Worm (Caenorhabditis elegans) whole organism, mixed stage, embryonic: ENCODE data around the gene C36C5.15.
A peak's percentile ranks its signal among the peaks of the same experiment; 100 is the strongest.

Source experiments
- M03D4.4 ChIP-seq: sonication (generic microtip); optimal IDR thresholded peaks from 2 replicates; lab custom pipeline; 2017; ENCODE audit warnings: mild to moderate bottlenecking, missing genetic modification characterization, missing compliant biosample characterization
- blmp-1 ChIP-seq: fragments of 150-350 bp; optimal IDR thresholded peaks from 2 replicates; lab custom pipeline; 2014; ENCODE audit warnings: missing biosample characterization, missing genetic modification characterization
- ceh-39 ChIP-seq: fragments of 150-350 bp; optimal IDR thresholded peaks from 2 replicates; lab custom pipeline; 2014; ENCODE audit warnings: missing biosample characterization, missing genetic modification characterization
- ceh-43 ChIP-seq: fragments of 200-800 bp; sonication (Bioruptor generic); optimal IDR thresholded peaks from 2 replicates; lab custom pipeline; 2018; ENCODE audit warnings: mild to moderate bottlenecking, missing genetic modification characterization, moderate library complexity, missing compliant biosample characterization
- ceh-83 ChIP-seq: fragments of 200-800 bp; sonication (Bioruptor generic); optimal IDR thresholded peaks from 2 replicates; lab custom pipeline; 2018; ENCODE audit warnings: mild to moderate bottlenecking, missing genetic modification characterization, missing compliant biosample characterization
- cnd-1 ChIP-seq: fragments of 200-800 bp; sonication (Bioruptor generic); optimal IDR thresholded peaks from 2 replicates; lab custom pipeline; 2018; ENCODE audit warnings: mild to moderate bottlenecking, missing genetic modification characterization, missing compliant biosample characterization
- drap-1 ChIP-seq: fragments of 200-800 bp; sonication (Bioruptor generic); optimal IDR thresholded peaks from 3 replicates; lab custom pipeline; 2018; ENCODE audit warnings: mild to moderate bottlenecking, missing genetic modification characterization, missing compliant biosample characterization
- elt-3 ChIP-seq: fragments of 150-350 bp; optimal IDR thresholded peaks from 2 replicates; lab custom pipeline; 2014; ENCODE audit warnings: missing biosample characterization, missing genetic modification characterization
- flh-1 ChIP-seq: fragments of 200-800 bp; sonication (Bioruptor generic); optimal IDR thresholded peaks from 2 replicates; lab custom pipeline; 2018; ENCODE audit warnings: mild to moderate bottlenecking, missing genetic modification characterization, moderate library complexity, missing compliant biosample characterization
- ham-2 ChIP-seq: fragments of 200-800 bp; sonication (Bioruptor generic); optimal IDR thresholded peaks from 2 replicates; lab custom pipeline; 2018; ENCODE audit warnings: mild to moderate bottlenecking, missing genetic modification characterization, missing compliant biosample characterization
- hlh-1 ChIP-seq: fragments of 150-350 bp; optimal IDR thresholded peaks from 2 replicates; lab custom pipeline; 2014; ENCODE audit warnings: missing biosample characterization, missing genetic modification reagents, missing genetic modification characterization
- lin-13 ChIP-seq: fragments of 150-350 bp; optimal IDR thresholded peaks from 2 replicates; lab custom pipeline; 2014; ENCODE audit warnings: missing biosample characterization, missing genetic modification characterization
- lin-32 ChIP-seq: fragments of 200-800 bp; sonication (Bioruptor generic); optimal IDR thresholded peaks from 2 replicates; lab custom pipeline; 2018; ENCODE audit warnings: mild to moderate bottlenecking, missing genetic modification characterization, missing compliant biosample characterization
- lsy-2 ChIP-seq: fragments of 150-350 bp; optimal IDR thresholded peaks from 2 replicates; lab custom pipeline; 2014; ENCODE audit warnings: missing biosample characterization, missing genetic modification characterization
- mab-5 ChIP-seq: fragments of 150-350 bp; optimal IDR thresholded peaks from 2 replicates; lab custom pipeline; 2014; ENCODE audit warnings: missing biosample characterization, missing genetic modification characterization
- mep-1 ChIP-seq: fragments of 150-350 bp; optimal IDR thresholded peaks from 2 replicates; lab custom pipeline; 2017; ENCODE audit warnings: missing biosample characterization, missing genetic modification reagents, missing genetic modification characterization, inconsistent platforms
- mls-2 ChIP-seq: sonication (generic microtip); optimal IDR thresholded peaks from 2 replicates; lab custom pipeline; 2016; ENCODE audit warnings: mild to moderate bottlenecking, missing genetic modification characterization, moderate library complexity, missing compliant biosample characterization
- nhr-12 ChIP-seq: fragments of 150-350 bp; optimal IDR thresholded peaks from 2 replicates; lab custom pipeline; 2014; ENCODE audit warnings: missing biosample characterization, missing genetic modification characterization
- nhr-237 ChIP-seq: fragments of 150-350 bp; optimal IDR thresholded peaks from 2 replicates; lab custom pipeline; 2014; ENCODE audit warnings: missing biosample characterization, missing genetic modification characterization
- nhr-28 ChIP-seq: fragments of 150-350 bp; optimal IDR thresholded peaks from 2 replicates; lab custom pipeline; 2014; ENCODE audit warnings: missing biosample characterization, missing genetic modification characterization
- nhr-76 ChIP-seq: sonication (generic microtip); optimal IDR thresholded peaks from 2 replicates; lab custom pipeline; 2017; ENCODE audit warnings: missing biosample characterization, missing genetic modification characterization
- pha-4 ChIP-seq: fragments of 150-350 bp; optimal IDR thresholded peaks from 2 replicates; lab custom pipeline; 2018; ENCODE audit warnings: missing biosample characterization, missing genetic modification reagents, missing genetic modification characterization
- sem-2 ChIP-seq: fragments of 200-800 bp; sonication (Bioruptor generic); optimal IDR thresholded peaks from 2 replicates; lab custom pipeline; 2018; ENCODE audit warnings: mild to moderate bottlenecking, missing genetic modification characterization, missing compliant biosample characterization
- snpc-4 ChIP-seq: fragments of 150-350 bp; optimal IDR thresholded peaks from 2 replicates; lab custom pipeline; 2014; ENCODE audit warnings: missing biosample characterization, missing genetic modification characterization
- sptf-1 ChIP-seq: sonication (generic microtip); optimal IDR thresholded peaks from 2 replicates; lab custom pipeline; 2017; ENCODE audit warnings: mild to moderate bottlenecking, missing genetic modification characterization, moderate library complexity, missing compliant biosample characterization
- tbx-8 ChIP-seq: fragments of 200-800 bp; sonication (Bioruptor generic); optimal IDR thresholded peaks from 2 replicates; lab custom pipeline; 2018; ENCODE audit warnings: mild to moderate bottlenecking, missing genetic modification characterization, moderate library complexity, missing compliant biosample characterization
- unc-120 ChIP-seq: sonication (generic microtip); optimal IDR thresholded peaks from 2 replicates; lab custom pipeline; 2017; ENCODE audit warnings: missing genetic modification characterization, missing compliant biosample characterization; ENCODE audit not compliant: poor library complexity, severe bottlenecking
- unc-39 ChIP-seq: fragments of 150-350 bp; optimal IDR thresholded peaks from 2 replicates; lab custom pipeline; 2014; ENCODE audit warnings: missing biosample characterization, missing genetic modification characterization
- unc-62 ChIP-seq: fragments of 150-350 bp; optimal IDR thresholded peaks from 2 replicates; lab custom pipeline; 2014; ENCODE audit warnings: missing biosample characterization, missing genetic modification reagents, missing genetic modification characterization
- ztf-11 ChIP-seq: fragments of 150-350 bp; optimal IDR thresholded peaks from 2 replicates; lab custom pipeline; 2014; ENCODE audit warnings: missing biosample characterization, missing genetic modification characterization

Gene C36C5.15

DNA sequence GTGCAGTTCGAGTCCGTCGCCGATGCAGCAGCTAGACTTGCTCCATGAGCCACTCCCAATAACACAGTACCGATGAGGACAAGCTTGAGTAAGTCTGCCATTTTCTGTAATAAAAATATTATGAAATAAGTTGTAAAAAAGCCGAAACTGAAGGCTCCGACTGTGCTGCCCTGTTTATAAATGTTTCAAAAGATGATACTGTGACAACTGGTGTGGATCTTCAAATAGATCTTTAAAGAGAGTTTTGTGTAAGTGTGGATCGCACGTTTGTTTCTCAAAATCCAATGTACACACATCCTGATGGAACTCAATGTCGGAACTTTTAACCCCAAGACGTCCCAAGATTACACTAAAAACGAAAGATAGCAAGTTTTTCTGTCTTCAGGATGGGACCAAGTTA, at the start of gene C36C5.15:
C36C5.15 (minus strand) TSS at position 101 of the 400 bp plus-strand sequence.
- TF ChIP-seq snpc-4 (no peak), M03D4.4 (tag; lab: Kevin White, UChicago) (no peak), unc-120 (tag; lab: Kevin White, UChicago) (no peak)
- TF ChIP-seq, all 35 proteins: peak for 0

DNA sequence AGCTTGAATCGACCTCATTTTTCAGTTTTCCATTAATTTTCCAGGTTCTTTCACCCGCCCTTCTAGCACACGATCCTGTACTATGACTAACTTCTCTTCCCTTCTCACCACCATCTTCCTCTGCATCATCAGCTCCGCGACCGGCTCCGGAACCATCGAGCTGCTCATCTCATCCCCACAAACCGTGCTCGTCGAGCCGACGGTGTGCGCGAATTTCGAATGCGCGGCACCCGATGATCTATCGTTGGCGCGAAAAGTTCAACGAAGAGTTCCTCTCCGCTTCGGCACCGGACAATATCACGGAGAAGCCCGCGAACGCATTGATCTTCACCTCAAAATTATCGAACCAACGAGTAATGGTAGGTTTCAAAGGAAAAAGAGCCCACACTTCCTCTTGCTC, 41.6 kb upstream of the C36C5.15 start, which contains the start of gene apx-1:
apx-1 (plus strand) TSS at position 50 of the 400 bp plus-strand sequence.
- no peak for TF ChIP-seq ceh-83
- TF ChIP-seq lsy-2 (tag; lab: Kevin White, UChicago), result no peak
- TF ChIP-seq pha-4 (tag; lab: Kevin White, UChicago), result no peak
- TF ChIP-seq nhr-237 (tag; lab: Kevin White, UChicago), result no peak
- no peak for TF ChIP-seq ceh-39
- no peak for TF ChIP-seq ceh-43
- TF ChIP-seq snpc-4, result no peak
- no peak for TF ChIP-seq nhr-28 (tag; lab: Kevin White, UChicago)
- no peak for TF ChIP-seq cnd-1 (tag; lab: Kevin White, UChicago)
- no peak for TF ChIP-seq sptf-1
- no peak for TF ChIP-seq sem-2 (GFP tag; lab: Kevin White, UChicago)
- no peak for TF ChIP-seq flh-1 (GFP tag; lab: Kevin White, UChicago)
- no peak for TF ChIP-seq ztf-11 (tag; lab: Kevin White, UChicago)
- TF ChIP-seq hlh-1 (tag; lab: Kevin White, UChicago), result no peak
- TF ChIP-seq unc-39 (tag; lab: Kevin White, UChicago), result no peak
- TF ChIP-seq drap-1 (GFP tag; lab: Kevin White, UChicago), result no peak

ce11 chrV:3208940-3209339, 40.4 kb upstream of the C36C5.15 start:
- TF ChIP-seq M03D4.4 (tag; lab: Kevin White, UChicago) (no peak), hlh-1 (tag; lab: Kevin White, UChicago) (peak; percentile 51)
- TF ChIP-seq, all 35 proteins: peak for 1

ce11 chrV:3204433-3204832, 35.9 kb upstream of the C36C5.15 start:
- TF ChIP-seq blmp-1 (tag; lab: Kevin White, UChicago) (no peak), sem-2 (GFP tag; lab: Kevin White, UChicago) (no peak)

ce11 chrV:3200323-3200722, 31.8 kb upstream of the C36C5.15 start, which contains the start of gene K08D9.4:
Gene K08D9.4 (minus strand): TSS chrV:3200423.
- no peak for TF ChIP-seq mls-2 (tag; lab: Kevin White, UChicago)
- no peak for TF ChIP-seq lin-32 (GFP tag; lab: Kevin White, UChicago)
- TF ChIP-seq mep-1 (tag; lab: Kevin White, UChicago), result no peak
- no peak for TF ChIP-seq nhr-28 (tag; lab: Kevin White, UChicago)
- no peak for TF ChIP-seq drap-1 (GFP tag; lab: Kevin White, UChicago)
- TF ChIP-seq nhr-12, result no peak
- no peak for TF ChIP-seq lin-13 (tag; lab: Kevin White, UChicago)
- no peak for TF ChIP-seq unc-120 (tag; lab: Kevin White, UChicago)
- TF ChIP-seq M03D4.4 (tag; lab: Kevin White, UChicago), result no peak
- TF ChIP-seq tbx-8 (GFP tag; lab: Kevin White, UChicago), result no peak
- TF ChIP-seq unc-62 (GFP tag; lab: Kevin White, UChicago), result no peak
- TF ChIP-seq ceh-43, result no peak
- no peak for TF ChIP-seq nhr-237 (tag; lab: Kevin White, UChicago)
- no peak for TF ChIP-seq cnd-1 (tag; lab: Kevin White, UChicago)
- TF ChIP-seq lsy-2 (tag; lab: Kevin White, UChicago), result no peak
- no peak for TF ChIP-seq ztf-11 (tag; lab: Kevin White, UChicago)

- TF ChIP-seq nhr-28 (tag; lab: Kevin White, UChicago) (no peak), lin-32 (GFP tag; lab: Kevin White, UChicago) (no peak), cnd-1 (tag; lab: Kevin White, UChicago) (no peak), snpc-4 (no peak), ztf-11 (tag; lab: Kevin White, UChicago) (no peak), mep-1 (tag; lab: Kevin White, UChicago) (no peak), nhr-76 (tag; lab: Kevin White, UChicago) (no peak), elt-3 (tag; lab: Kevin White, UChicago) (no peak), ceh-43 (no peak), unc-62 (GFP tag; lab: Kevin White, UChicago) (no peak), mab-5 (tag; lab: Kevin White, UChicago) (no peak), nhr-12 (no peak), ham-2 (GFP tag; lab: Kevin White, UChicago) (no peak), hlh-1 (tag; lab: Kevin White, UChicago) (no peak), tbx-8 (GFP tag; lab: Kevin White, UChicago) (no peak), ceh-39 (no peak), lsy-2 (tag; lab: Kevin White, UChicago) (no peak), M03D4.4 (tag; lab: Kevin White, UChicago) (no peak), mls-2 (tag; lab: Kevin White, UChicago) (no peak)
These were observed 28.3 kb upstream of the C36C5.15 start, which contains the start of the genes Y73C8B.1 and Y73C8B.5 for ce11 chrV:3196832-3197329. Gene Y73C8B.1 (minus strand): TSS chrV:3196882. Gene Y73C8B.5 (plus strand): TSS chrV:3197268.
